Fruit fly (Drosophila melanogaster): Measurements from ENCODE around the gene SA1.

Gene SA1

DNA sequence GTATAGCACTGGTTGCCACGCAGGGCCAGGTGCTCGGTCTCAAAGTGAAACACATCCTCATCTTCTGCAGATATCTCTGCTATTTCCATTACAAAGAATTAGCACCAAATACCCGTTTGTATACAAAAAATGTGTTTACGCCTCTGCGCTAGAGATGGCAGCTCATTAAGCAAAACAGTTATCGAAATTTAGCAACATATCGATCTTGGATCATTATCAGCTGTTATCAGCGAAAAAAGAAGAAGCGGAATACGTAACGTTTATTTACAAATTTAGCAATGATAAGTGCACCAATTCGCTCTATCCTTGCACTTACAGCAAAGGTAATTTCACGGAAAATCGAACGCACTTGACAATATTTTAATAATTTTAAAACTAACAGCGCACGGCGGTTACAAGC is 9.9 kb downstream of the SA1 start, which contains the start of the genes Atac1 and Hmgcl:
Gene Atac1, minus strand, starts transcription at position 164 of the 400 bp plus-strand sequence.
Gene Hmgcl, plus strand, starts transcription at position 213 of the 400 bp plus-strand sequence.
- TF ChIP-seq Pif1B (GFP tag; optimal IDR thresholded peaks at IDR 0.05) (no peak), CG9948 (tag; optimal IDR thresholded peaks at IDR 0.05) (no peak), gl (tag; optimal IDR thresholded peaks at IDR 0.05) (no peak), CG8301 (tag; optimal IDR thresholded peaks at IDR 0.05) (no peak), CG4496 (GFP tag; IDR thresholded peaks at IDR 0.05) (no peak), Pif1A (GFP tag; optimal IDR thresholded peaks at IDR 0.05) (no peak), Snoo (tag; optimal IDR thresholded peaks at IDR 0.05) (no peak)

- TF ChIP-seq CG34367 (tag; optimal IDR thresholded peaks at IDR 0.05), result peak; percentile 38
- TF ChIP-seq rn (GFP tag; IDR thresholded peaks at IDR 0.05), result no peak
- peak; percentile 33; the same call in 1 of the 2 replicates for TF ChIP-seq Ets98B (GFP tag; IDR thresholded peaks at IDR 0.05)
- TF ChIP-seq Pif1A (GFP tag; optimal IDR thresholded peaks at IDR 0.05), result no peak
- TF ChIP-seq fd96Ca (GFP tag; IDR thresholded peaks at IDR 0.05), result no peak
- TF ChIP-seq CG12605 (GFP tag; IDR thresholded peaks at IDR 0.05), result peak; percentile 25; the same call in 1 of the 2 replicates
- TF ChIP-seq CG15710 (tag; optimal IDR thresholded peaks at IDR 0.05), result peak; percentile 66
- TF ChIP-seq CG17806 (tag; optimal IDR thresholded peaks at IDR 0.05), result peak; percentile 63
- TF ChIP-seq CG10348 (GFP tag; IDR thresholded peaks at IDR 0.05), result no peak
- peak; percentile 48 for TF ChIP-seq Snoo (tag; optimal IDR thresholded peaks at IDR 0.05)
- TF ChIP-seq CG9948 (tag; optimal IDR thresholded peaks at IDR 0.05), result peak; percentile 64
- TF ChIP-seq CG8301 (tag; optimal IDR thresholded peaks at IDR 0.05), result no peak
- TF ChIP-seq CG13204 (GFP tag; optimal IDR thresholded peaks at IDR 0.05), result no peak
- TF ChIP-seq CG8159 (tag; optimal IDR thresholded peaks at IDR 0.05), result peak; percentile 74
- no peak; the same call in 1 of the 2 replicates for TF ChIP-seq CG32121 (GFP tag; IDR thresholded peaks at IDR 0.05)
- TF ChIP-seq D1 (tag; optimal IDR thresholded peaks at IDR 0.05), result no peak
- no peak for TF ChIP-seq Pif1B (GFP tag; optimal IDR thresholded peaks at IDR 0.05)
- TF ChIP-seq CG14655 (GFP tag; optimal IDR thresholded peaks at IDR 0.05), result no peak
- TF ChIP-seq gl (tag; optimal IDR thresholded peaks at IDR 0.05), result no peak
- TF ChIP-seq EcR (GFP tag; optimal IDR thresholded peaks at IDR 0.05), result no peak
- peak; percentile 35; the same call in 2 of the 3 replicates for TF ChIP-seq CG4496 (GFP tag; IDR thresholded peaks at IDR 0.05)
Measured at dm6 chr2L:6964022-6964434, 13.8 kb downstream of the SA1 start, which contains the start of the genes sip2 and Coprox. Gene sip2 (minus strand): TSS chr2L:6964074. Gene Coprox (plus strand): TSS chr2L:6964421.

dm6 chr2L:6964632-6965031 is 14.4 kb downstream of the SA1 start:
- TF ChIP-seq gl (tag; optimal IDR thresholded peaks at IDR 0.05) (no peak), D1 (tag; optimal IDR thresholded peaks at IDR 0.05) (no peak), CG13204 (GFP tag; optimal IDR thresholded peaks at IDR 0.05) (no peak), CG32121 (GFP tag; IDR thresholded peaks at IDR 0.05) (no peak), CG14655 (GFP tag; optimal IDR thresholded peaks at IDR 0.05) (no peak), CG15710 (tag; optimal IDR thresholded peaks at IDR 0.05) (no peak), EcR (GFP tag; optimal IDR thresholded peaks at IDR 0.05) (no peak), CG34367 (tag; optimal IDR thresholded peaks at IDR 0.05) (no peak), CG17806 (tag; optimal IDR thresholded peaks at IDR 0.05) (no peak)

dm6 chr2L:6966309-6966708 is 16.1 kb downstream of the SA1 start:
- TF ChIP-seq CG4496 (GFP tag; IDR thresholded peaks at IDR 0.05) (0 out of 3 replicates have a peak, but pooled peaks have one; percentile 12), Ets98B (GFP tag; IDR thresholded peaks at IDR 0.05) (no peak), EcR (GFP tag; optimal IDR thresholded peaks at IDR 0.05) (peak; percentile 23)

dm6 chr2L:6967422-6968012 is 17.3 kb downstream of the SA1 start, which contains the start of gene Sumo:
Gene Sumo (minus strand): TSS chr2L:6967644.
- peak; percentile 5; the same call in 1 of the 2 replicates for TF ChIP-seq Ets98B (GFP tag; IDR thresholded peaks at IDR 0.05)
- TF ChIP-seq CG15710 (tag; optimal IDR thresholded peaks at IDR 0.05), result peak; percentile 6
- TF ChIP-seq CG13204 (GFP tag; optimal IDR thresholded peaks at IDR 0.05), result no peak
- TF ChIP-seq CG8301 (tag; optimal IDR thresholded peaks at IDR 0.05), result no peak
- no peak for TF ChIP-seq CG10348 (GFP tag; IDR thresholded peaks at IDR 0.05)
- TF ChIP-seq CG17806 (tag; optimal IDR thresholded peaks at IDR 0.05), result no peak
- no peak for TF ChIP-seq Snoo (tag; optimal IDR thresholded peaks at IDR 0.05)

dm6 chr2L:6968013-6968517 is 17.8 kb downstream of the SA1 start:
- TF ChIP-seq CG9948 (tag; optimal IDR thresholded peaks at IDR 0.05), result no peak
- no peak for TF ChIP-seq fd96Ca (GFP tag; IDR thresholded peaks at IDR 0.05)
- TF ChIP-seq CG8159 (tag; optimal IDR thresholded peaks at IDR 0.05), result peak; percentile 32
- TF ChIP-seq gl (tag; optimal IDR thresholded peaks at IDR 0.05), result no peak
- no peak for TF ChIP-seq CG14655 (GFP tag; optimal IDR thresholded peaks at IDR 0.05)
- no peak for TF ChIP-seq CG8301 (tag; optimal IDR thresholded peaks at IDR 0.05)
- peak; percentile 22 for TF ChIP-seq Snoo (tag; optimal IDR thresholded peaks at IDR 0.05)
- TF ChIP-seq CG32121 (GFP tag; IDR thresholded peaks at IDR 0.05), result no peak
- no peak for TF ChIP-seq EcR (GFP tag; optimal IDR thresholded peaks at IDR 0.05)
- TF ChIP-seq CG15710 (tag; optimal IDR thresholded peaks at IDR 0.05), result no peak
- no peak for TF ChIP-seq CG13204 (GFP tag; optimal IDR thresholded peaks at IDR 0.05)
- no peak for TF ChIP-seq D1 (tag; optimal IDR thresholded peaks at IDR 0.05)
- TF ChIP-seq CG34367 (tag; optimal IDR thresholded peaks at IDR 0.05), result no peak
- TF ChIP-seq CG4496 (GFP tag; IDR thresholded peaks at IDR 0.05), result peak; percentile 36; the same call in 1 of the 3 replicates
- no peak for TF ChIP-seq Pif1B (GFP tag; optimal IDR thresholded peaks at IDR 0.05)
- TF ChIP-seq CG10348 (GFP tag; IDR thresholded peaks at IDR 0.05), result no peak
- TF ChIP-seq Ets98B (GFP tag; IDR thresholded peaks at IDR 0.05), result peak; percentile 48
- no peak for TF ChIP-seq Pif1A (GFP tag; optimal IDR thresholded peaks at IDR 0.05)
- peak; percentile 32; the same call in 1 of the 2 replicates for TF ChIP-seq CG12605 (GFP tag; IDR thresholded peaks at IDR 0.05)
- TF ChIP-seq rn (GFP tag; IDR thresholded peaks at IDR 0.05), result 0 out of 2 replicates have a peak, but pooled peaks have one; percentile 11
- TF ChIP-seq CG17806 (tag; optimal IDR thresholded peaks at IDR 0.05), result peak; percentile 42
